Worm (Caenorhabditis elegans) whole organism, mixed stage, embryonic: ENCODE measurements around the gene Y111B2A.12.
A peak's percentile ranks its signal among the peaks of the same experiment; 100 is the strongest.

ENCODE experiments used
- M03D4.4 ChIP-seq: sonication (generic microtip); optimal IDR thresholded peaks from 2 replicates; lab custom pipeline; 2017; ENCODE audit warnings: mild to moderate bottlenecking, missing genetic modification characterization, missing compliant biosample characterization
- bed-3 ChIP-seq: fragments of 200-800 bp; sonication (Bioruptor generic); optimal IDR thresholded peaks from 3 replicates; lab custom pipeline; 2018; ENCODE audit warnings: mild to moderate bottlenecking, missing genetic modification characterization, moderate library complexity, missing compliant biosample characterization
- blmp-1 ChIP-seq: fragments of 150-350 bp; optimal IDR thresholded peaks from 2 replicates; lab custom pipeline; 2014; ENCODE audit warnings: missing biosample characterization, missing genetic modification characterization
- ceh-39 ChIP-seq: fragments of 150-350 bp; optimal IDR thresholded peaks from 2 replicates; lab custom pipeline; 2014; ENCODE audit warnings: missing biosample characterization, missing genetic modification characterization
- ceh-43 ChIP-seq: fragments of 200-800 bp; sonication (Bioruptor generic); optimal IDR thresholded peaks from 2 replicates; lab custom pipeline; 2018; ENCODE audit warnings: mild to moderate bottlenecking, missing genetic modification characterization, moderate library complexity, missing compliant biosample characterization
- ceh-83 ChIP-seq: fragments of 200-800 bp; sonication (Bioruptor generic); optimal IDR thresholded peaks from 2 replicates; lab custom pipeline; 2018; ENCODE audit warnings: mild to moderate bottlenecking, missing genetic modification characterization, missing compliant biosample characterization
- ces-1 ChIP-seq: fragments of 150-350 bp; optimal IDR thresholded peaks from 2 replicates; lab custom pipeline; 2014; ENCODE audit warnings: missing biosample characterization, missing genetic modification reagents, missing genetic modification characterization
- cnd-1 ChIP-seq: fragments of 200-800 bp; sonication (Bioruptor generic); optimal IDR thresholded peaks from 2 replicates; lab custom pipeline; 2018; ENCODE audit warnings: mild to moderate bottlenecking, missing genetic modification characterization, missing compliant biosample characterization
- drap-1 ChIP-seq: fragments of 200-800 bp; sonication (Bioruptor generic); optimal IDR thresholded peaks from 3 replicates; lab custom pipeline; 2018; ENCODE audit warnings: mild to moderate bottlenecking, missing genetic modification characterization, missing compliant biosample characterization
- elt-1 ChIP-seq: sonication (generic microtip); optimal IDR thresholded peaks from 2 replicates; lab custom pipeline; 2017; ENCODE audit warnings: missing genetic modification characterization, mild to moderate bottlenecking, missing compliant biosample characterization, antibody characterized with exemption, moderate library complexity, borderline replicate concordance; ENCODE audit not compliant: insufficient read depth
- elt-3 ChIP-seq: fragments of 150-350 bp; optimal IDR thresholded peaks from 2 replicates; lab custom pipeline; 2014; ENCODE audit warnings: missing biosample characterization, missing genetic modification characterization
- flh-1 ChIP-seq: fragments of 200-800 bp; sonication (Bioruptor generic); optimal IDR thresholded peaks from 2 replicates; lab custom pipeline; 2018; ENCODE audit warnings: mild to moderate bottlenecking, missing genetic modification characterization, moderate library complexity, missing compliant biosample characterization
- ham-2 ChIP-seq: fragments of 200-800 bp; sonication (Bioruptor generic); optimal IDR thresholded peaks from 2 replicates; lab custom pipeline; 2018; ENCODE audit warnings: mild to moderate bottlenecking, missing genetic modification characterization, missing compliant biosample characterization
- hlh-1 ChIP-seq: fragments of 150-350 bp; optimal IDR thresholded peaks from 2 replicates; lab custom pipeline; 2014; ENCODE audit warnings: missing biosample characterization, missing genetic modification reagents, missing genetic modification characterization
- lin-13 ChIP-seq: fragments of 150-350 bp; optimal IDR thresholded peaks from 2 replicates; lab custom pipeline; 2014; ENCODE audit warnings: missing biosample characterization, missing genetic modification characterization
- lin-32 ChIP-seq: fragments of 200-800 bp; sonication (Bioruptor generic); optimal IDR thresholded peaks from 2 replicates; lab custom pipeline; 2018; ENCODE audit warnings: mild to moderate bottlenecking, missing genetic modification characterization, missing compliant biosample characterization
- lsy-2 ChIP-seq: fragments of 150-350 bp; optimal IDR thresholded peaks from 2 replicates; lab custom pipeline; 2014; ENCODE audit warnings: missing biosample characterization, missing genetic modification characterization
- mab-5 ChIP-seq: fragments of 150-350 bp; optimal IDR thresholded peaks from 2 replicates; lab custom pipeline; 2014; ENCODE audit warnings: missing biosample characterization, missing genetic modification characterization
- mep-1 ChIP-seq: fragments of 150-350 bp; optimal IDR thresholded peaks from 2 replicates; lab custom pipeline; 2017; ENCODE audit warnings: missing biosample characterization, missing genetic modification reagents, missing genetic modification characterization, inconsistent platforms
- mls-2 ChIP-seq: sonication (generic microtip); optimal IDR thresholded peaks from 2 replicates; lab custom pipeline; 2016; ENCODE audit warnings: mild to moderate bottlenecking, missing genetic modification characterization, moderate library complexity, missing compliant biosample characterization
- nhr-12 ChIP-seq: fragments of 150-350 bp; optimal IDR thresholded peaks from 2 replicates; lab custom pipeline; 2014; ENCODE audit warnings: missing biosample characterization, missing genetic modification characterization
- nhr-2 ChIP-seq: fragments of 150-350 bp; optimal IDR thresholded peaks from 2 replicates; lab custom pipeline; 2014; ENCODE audit warnings: missing biosample characterization, missing genetic modification characterization
- nhr-237 ChIP-seq: fragments of 150-350 bp; optimal IDR thresholded peaks from 2 replicates; lab custom pipeline; 2014; ENCODE audit warnings: missing biosample characterization, missing genetic modification characterization
- nhr-28 ChIP-seq: fragments of 150-350 bp; optimal IDR thresholded peaks from 2 replicates; lab custom pipeline; 2014; ENCODE audit warnings: missing biosample characterization, missing genetic modification characterization
- nhr-76 ChIP-seq: sonication (generic microtip); optimal IDR thresholded peaks from 2 replicates; lab custom pipeline; 2017; ENCODE audit warnings: missing biosample characterization, missing genetic modification characterization
- pha-4 ChIP-seq: fragments of 150-350 bp; optimal IDR thresholded peaks from 2 replicates; lab custom pipeline; 2018; ENCODE audit warnings: missing biosample characterization, missing genetic modification reagents, missing genetic modification characterization
- sem-2 ChIP-seq: fragments of 200-800 bp; sonication (Bioruptor generic); optimal IDR thresholded peaks from 2 replicates; lab custom pipeline; 2018; ENCODE audit warnings: mild to moderate bottlenecking, missing genetic modification characterization, missing compliant biosample characterization
- snpc-4 ChIP-seq: fragments of 150-350 bp; optimal IDR thresholded peaks from 2 replicates; lab custom pipeline; 2014; ENCODE audit warnings: missing biosample characterization, missing genetic modification characterization
- sptf-1 ChIP-seq: sonication (generic microtip); optimal IDR thresholded peaks from 2 replicates; lab custom pipeline; 2017; ENCODE audit warnings: mild to moderate bottlenecking, missing genetic modification characterization, moderate library complexity, missing compliant biosample characterization
- tbx-8 ChIP-seq: fragments of 200-800 bp; sonication (Bioruptor generic); optimal IDR thresholded peaks from 2 replicates; lab custom pipeline; 2018; ENCODE audit warnings: mild to moderate bottlenecking, missing genetic modification characterization, moderate library complexity, missing compliant biosample characterization
- unc-120 ChIP-seq: sonication (generic microtip); optimal IDR thresholded peaks from 2 replicates; lab custom pipeline; 2017; ENCODE audit warnings: missing genetic modification characterization, missing compliant biosample characterization; ENCODE audit not compliant: poor library complexity, severe bottlenecking
- unc-39 ChIP-seq: fragments of 150-350 bp; optimal IDR thresholded peaks from 2 replicates; lab custom pipeline; 2014; ENCODE audit warnings: missing biosample characterization, missing genetic modification characterization
- unc-62 ChIP-seq: fragments of 150-350 bp; optimal IDR thresholded peaks from 2 replicates; lab custom pipeline; 2014; ENCODE audit warnings: missing biosample characterization, missing genetic modification reagents, missing genetic modification characterization
- zip-8 ChIP-seq: fragments of 150-350 bp; optimal IDR thresholded peaks from 2 replicates; lab custom pipeline; 2014; ENCODE audit warnings: missing biosample characterization, missing genetic modification characterization
- ztf-11 ChIP-seq: fragments of 150-350 bp; optimal IDR thresholded peaks from 2 replicates; lab custom pipeline; 2014; ENCODE audit warnings: missing biosample characterization, missing genetic modification characterization

The Y111B2A.12 gene

ce11 chrIII:12585842-12586241 lies 23.2 kb upstream of the Y111B2A.12 start:
- no peak for TF ChIP-seq zip-8 (tag; lab: Kevin White, UChicago)
- no peak for TF ChIP-seq ces-1 (GFP tag; lab: Kevin White, UChicago)
- TF ChIP-seq elt-1 (tag; lab: Kevin White, UChicago) = no peak
- TF ChIP-seq hlh-1 (tag; lab: Kevin White, UChicago) = no peak
- TF ChIP-seq bed-3 = no peak
- no peak for TF ChIP-seq ceh-83 (GFP tag; lab: Kevin White, UChicago)
- no peak for TF ChIP-seq ceh-39 (tag; lab: Kevin White, UChicago)
- no peak for TF ChIP-seq elt-3 (tag; lab: Kevin White, UChicago)
- no peak for TF ChIP-seq mep-1 (tag; lab: Kevin White, UChicago)
- no peak for TF ChIP-seq sem-2
- TF ChIP-seq lin-32 (GFP tag; lab: Kevin White, UChicago) = no peak
- no peak for TF ChIP-seq tbx-8 (GFP tag; lab: Kevin White, UChicago)
- no peak for TF ChIP-seq drap-1 (GFP tag; lab: Kevin White, UChicago)
- TF ChIP-seq unc-39 (tag; lab: Kevin White, UChicago) = no peak
- no peak for TF ChIP-seq lsy-2 (tag; lab: Kevin White, UChicago)
- TF ChIP-seq unc-120 (tag; lab: Kevin White, UChicago) = no peak
- TF ChIP-seq flh-1 (GFP tag; lab: Kevin White, UChicago) = no peak
- TF ChIP-seq nhr-237 (tag; lab: Kevin White, UChicago) = no peak
- no peak for TF ChIP-seq M03D4.4 (tag; lab: Kevin White, UChicago)

DNA sequence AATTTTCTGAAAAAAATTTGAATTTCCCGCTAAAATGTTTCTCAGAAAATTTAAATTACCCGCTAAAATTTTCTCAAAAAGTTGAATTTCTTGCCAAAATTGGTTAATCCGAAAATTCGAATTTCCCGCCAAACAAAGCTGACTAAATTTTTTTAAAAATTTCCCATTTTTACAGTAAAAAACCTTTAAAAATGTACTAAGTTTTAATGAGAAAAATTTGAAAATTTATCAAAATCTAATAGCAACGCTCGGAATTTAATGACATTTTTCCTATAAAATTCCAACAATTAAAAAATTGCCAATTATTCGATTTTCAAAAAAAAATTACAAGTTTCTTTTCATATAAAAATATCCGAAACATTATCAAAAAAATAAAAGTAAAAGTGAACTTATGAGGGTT lies 17.2 kb upstream of the Y111B2A.12 start:
- no peak for TF ChIP-seq ceh-43
- TF ChIP-seq mls-2 = no peak
- no peak for TF ChIP-seq mep-1 (tag; lab: Kevin White, UChicago)
- no peak for TF ChIP-seq sem-2
- TF ChIP-seq mab-5 (tag; lab: Kevin White, UChicago) = no peak
- TF ChIP-seq, all 35 proteins: peak for 0

ce11 chrIII:12595640-12596039 lies 13.4 kb upstream of the Y111B2A.12 start:
- TF ChIP-seq ztf-11 (tag; lab: Kevin White, UChicago) (no peak), flh-1 (GFP tag; lab: Kevin White, UChicago) (no peak), sptf-1 (no peak), blmp-1 (tag; lab: Kevin White, UChicago) (no peak)
- TF ChIP-seq, all 35 proteins: peak for 0

ce11 chrIII:12598418-12599330 lies 10.4 kb upstream of the Y111B2A.12 start:
- no peak for TF ChIP-seq lin-32 (GFP tag; lab: Kevin White, UChicago)
- TF ChIP-seq unc-39 (tag; lab: Kevin White, UChicago) = no peak
- no peak for TF ChIP-seq elt-1 (tag; lab: Kevin White, UChicago)
- peak; percentile 43 for TF ChIP-seq ceh-43
- TF ChIP-seq zip-8 (tag; lab: Kevin White, UChicago) = no peak
- TF ChIP-seq cnd-1 (tag; lab: Kevin White, UChicago) = no peak
- TF ChIP-seq mls-2 = peak; percentile 19
- TF ChIP-seq unc-120 (tag; lab: Kevin White, UChicago) = peak; percentile 12
- TF ChIP-seq ztf-11 (tag; lab: Kevin White, UChicago) = peak; percentile 2
- TF ChIP-seq elt-3 (tag; lab: Kevin White, UChicago) = peak; percentile 7
- no peak for TF ChIP-seq blmp-1 (tag; lab: Kevin White, UChicago)
- TF ChIP-seq flh-1 (GFP tag; lab: Kevin White, UChicago) = no peak
- peak; percentile 71 for TF ChIP-seq nhr-237 (tag; lab: Kevin White, UChicago)
- TF ChIP-seq sptf-1 = peak; percentile 55
- TF ChIP-seq ham-2 (GFP tag; lab: Kevin White, UChicago) = peak; percentile 0
- TF ChIP-seq unc-62 = peak; percentile 58
- no peak for TF ChIP-seq snpc-4 (tag; lab: Kevin White, UChicago)
- TF ChIP-seq ceh-39 (tag; lab: Kevin White, UChicago) = peak; percentile 99
- peak; percentile 97 for TF ChIP-seq lsy-2 (tag; lab: Kevin White, UChicago)
- TF ChIP-seq M03D4.4 (tag; lab: Kevin White, UChicago) = no peak
- peak; percentile 88 for TF ChIP-seq pha-4
- TF ChIP-seq tbx-8 (GFP tag; lab: Kevin White, UChicago) = no peak
- TF ChIP-seq nhr-12 (tag; lab: Kevin White, UChicago) = no peak
- TF ChIP-seq mab-5 (tag; lab: Kevin White, UChicago) = peak; percentile 8
- TF ChIP-seq drap-1 (GFP tag; lab: Kevin White, UChicago) = no peak
- peak; percentile 26 for TF ChIP-seq bed-3
- peak; percentile 40 for TF ChIP-seq hlh-1 (tag; lab: Kevin White, UChicago)
- peak; percentile 35 for TF ChIP-seq sem-2
- no peak for TF ChIP-seq ceh-83 (GFP tag; lab: Kevin White, UChicago)
- TF ChIP-seq ces-1 (GFP tag; lab: Kevin White, UChicago) = peak; percentile 59
- peak; percentile 95 for TF ChIP-seq mep-1 (tag; lab: Kevin White, UChicago)
- peak; percentile 94 for TF ChIP-seq lin-13
- no peak for TF ChIP-seq nhr-76 (tag; lab: Kevin White, UChicago)
- no peak for TF ChIP-seq nhr-2
- no peak for TF ChIP-seq nhr-28 (tag; lab: Kevin White, UChicago)
